Worm (Caenorhabditis elegans) whole organism, L4/young adult: ENCODE results near the gene tag-124.

Experiments
- W03F9.2 ChIP-seq: fragments of 150-350 bp; optimal IDR thresholded peaks from 2 replicates; lab custom pipeline; 2014; ENCODE audit warnings: missing biosample characterization, missing genetic modification characterization
- him-1 ChIP-seq: sonication (generic microtip); optimal IDR thresholded peaks from 2 replicates; lab custom pipeline; 2016; ENCODE audit warnings: missing genotype, missing genetic modification reagents, missing genetic modification characterization, missing compliant biosample characterization

DNA sequence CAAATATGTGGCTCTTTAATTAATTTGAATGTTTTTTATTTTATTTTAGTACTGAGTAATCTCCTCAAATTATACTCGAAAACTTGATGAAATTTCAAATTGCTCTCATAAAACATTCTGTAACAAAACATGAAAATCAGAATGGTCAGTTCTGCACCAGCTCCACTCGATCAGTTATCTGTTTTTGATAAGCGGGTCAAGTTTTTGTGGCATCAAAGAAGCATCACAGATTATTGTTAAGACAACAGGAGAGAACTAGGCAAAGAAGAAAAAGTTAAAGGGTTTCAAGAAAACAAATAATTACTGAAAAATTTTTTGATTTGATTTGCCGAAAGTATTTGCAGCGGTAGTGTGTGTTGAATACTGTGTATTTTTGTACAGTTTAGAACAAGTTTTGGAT is 16.0 kb downstream of the tag-124 start:
- TF ChIP-seq him-1 (tag; lab: Kevin White, UChicago) (no peak), W03F9.2 (no peak)
